Worm (Caenorhabditis elegans): Measurements from ENCODE around the gene plpr-1.

- TF ChIP-seq him-1 (tag; optimal IDR thresholded peaks at IDR 0.05): no peak
- TF ChIP-seq dao-5 (tag; optimal IDR thresholded peaks at IDR 0.05): no peak
- TF ChIP-seq W03F9.2 (tag; optimal IDR thresholded peaks at IDR 0.05): no peak
These were observed 19.4 kb upstream of the plpr-1 start, which contains the start of gene srap-1 for ce11 chrII:11202581-11203271.
